Worm (Caenorhabditis elegans) whole organism, early embryonic: ENCODE measurements around the gene sri-27.

Source experiments
- F13C5.2 ChIP-seq: sonication (generic microtip); optimal IDR thresholded peaks from 2 replicates; lab custom pipeline; 2017; ENCODE audit warnings: mild to moderate bottlenecking, missing genetic modification characterization, inconsistent platforms, missing compliant biosample characterization
- ama-1 ChIP-seq: fragments of 150-350 bp; optimal IDR thresholded peaks from 2 replicates; lab custom pipeline; 2014
- ceh-13 ChIP-seq: fragments of 200-800 bp; sonication (Bioruptor generic); optimal IDR thresholded peaks from 2 replicates; lab custom pipeline; 2018; ENCODE audit warnings: mild to moderate bottlenecking, missing genetic modification characterization, missing compliant biosample characterization
- ets-7 ChIP-seq: sonication (generic microtip); optimal IDR thresholded peaks from 2 replicates; lab custom pipeline; 2016; ENCODE audit warnings: missing genotype, missing genetic modification characterization, missing compliant biosample characterization
- flt-1 ChIP-seq: fragments of 200-800 bp; sonication (Bioruptor generic); IDR thresholded peaks from 2 replicates; pipeline ENCODE4 v1.3.6; 2022; ENCODE audit warnings: missing genetic modification characterization, missing compliant biosample characterization
- hmbx-1 ChIP-seq: sonication (generic microtip); optimal IDR thresholded peaks from 2 replicates; lab custom pipeline; 2016; ENCODE audit warnings: mild to moderate bottlenecking, missing genetic modification characterization, missing compliant biosample characterization
- hmg-4 ChIP-seq: fragments of 200-800 bp; sonication (Bioruptor generic); optimal IDR thresholded peaks from 2 replicates; lab custom pipeline; 2018; ENCODE audit warnings: mild to moderate bottlenecking, missing genetic modification characterization, missing compliant biosample characterization
- hnd-1 ChIP-seq: sonication (generic microtip); optimal IDR thresholded peaks from 2 replicates; lab custom pipeline; 2016; ENCODE audit warnings: missing genetic modification characterization, missing compliant biosample characterization
- pes-1 ChIP-seq: fragments of 200-800 bp; sonication (Bioruptor generic); IDR thresholded peaks from 2 replicates; pipeline ENCODE4 v1.3.6; 2022; ENCODE audit warnings: missing genetic modification reagents, missing genetic modification characterization, missing compliant biosample characterization
- scrt-1 ChIP-seq: fragments of 200-800 bp; sonication (Bioruptor generic); IDR thresholded peaks from 2 replicates; pipeline ENCODE4 v1.3.6; 2022; ENCODE audit warnings: missing genetic modification characterization, missing compliant biosample characterization
- sea-1 ChIP-seq: fragments of 200-800 bp; sonication (Bioruptor generic); conservative IDR thresholded peaks from 2 replicates; pipeline ENCODE4 v1.3.6; 2022; ENCODE audit warnings: missing genetic modification characterization, missing compliant biosample characterization
- tbx-11 ChIP-seq: fragments of 200-800 bp; sonication (Bioruptor generic); IDR thresholded peaks from 2 replicates; pipeline ENCODE4 v1.3.6; 2022; ENCODE audit warnings: missing genetic modification characterization, missing compliant biosample characterization
- tra-4 ChIP-seq: sonication (generic microtip); optimal IDR thresholded peaks from 2 replicates; lab custom pipeline; 2017; ENCODE audit warnings: missing genetic modification characterization, missing compliant biosample characterization

ce11 chrV:1741074-1741473 lies 15.6 kb downstream of the sri-27 start, which contains the start of gene srab-25:
- TF ChIP-seq hnd-1 (tag; lab: Kevin White, UChicago) (no peak), ama-1 (lab: Kevin White, UChicago) (no peak), hmg-4 (GFP tag; lab: Kevin White, UChicago) (no peak), ets-7 (tag; lab: Kevin White, UChicago) (no peak), scrt-1 (GFP tag; lab: Robert Waterston, UW) (no peak), sea-1 (GFP tag; lab: Robert Waterston, UW) (no peak), F13C5.2 (tag; lab: Kevin White, UChicago) (no peak), flt-1 (GFP tag; lab: Robert Waterston, UW) (no peak), tbx-11 (GFP tag; lab: Robert Waterston, UW) (no peak), tra-4 (no peak), ceh-13 (no peak), pes-1 (no peak), hmbx-1 (tag; lab: Kevin White, UChicago) (no peak)
